Fruit fly (Drosophila melanogaster) whole organism, pupa: Measurements from ENCODE around the gene Vps15.
A peak's percentile ranks its signal among the peaks of the same experiment; 100 is the strongest.

Experiments
- CG10348 ChIP-seq: fragments of 200-800 bp; sonication (Bioruptor generic); IDR thresholded peaks from 2 replicates; pipeline ENCODE4 v1.3.6; 2022; ENCODE audit warnings: missing biosample characterization, missing genetic modification characterization
- CG12605 ChIP-seq: fragments of 200-800 bp; sonication (Bioruptor generic); IDR thresholded peaks from 2 replicates; pipeline ENCODE4 v1.3.6; 2022; ENCODE audit warnings: missing biosample characterization, missing genetic modification characterization
- CG13204 ChIP-seq: fragments of 200-800 bp; sonication (Bioruptor generic); optimal IDR thresholded peaks from 2 replicates; lab custom pipeline; 2018; ENCODE audit warnings: missing biosample characterization, mild to moderate bottlenecking, missing genetic modification characterization, moderate library complexity
- CG14655 ChIP-seq: fragments of 200-800 bp; sonication (Bioruptor generic); optimal IDR thresholded peaks from 3 replicates; lab custom pipeline; 2017; ENCODE audit warnings: mild to moderate bottlenecking, missing biosample characterization, missing genetic modification reagents, missing genetic modification characterization
- CG15710 ChIP-seq: fragments of 200-800 bp; sonication (Bioruptor generic); optimal IDR thresholded peaks from 2 replicates; lab custom pipeline; 2018; ENCODE audit warnings: missing biosample characterization, mild to moderate bottlenecking, missing genetic modification characterization, moderate library complexity
- CG17806 ChIP-seq: fragments of 200-800 bp; sonication (Bioruptor generic); optimal IDR thresholded peaks from 2 replicates; lab custom pipeline; 2018; ENCODE audit warnings: missing biosample characterization, mild to moderate bottlenecking, missing genetic modification characterization, moderate library complexity
- CG32121 ChIP-seq: fragments of 200-800 bp; sonication (Bioruptor generic); IDR thresholded peaks from 2 replicates; pipeline ENCODE4 v1.3.6; 2022; ENCODE audit warnings: missing biosample characterization, missing genetic modification characterization
- CG34367 ChIP-seq: fragments of 200-800 bp; sonication (Bioruptor generic); optimal IDR thresholded peaks from 2 replicates; lab custom pipeline; 2018; ENCODE audit warnings: missing biosample characterization, mild to moderate bottlenecking, missing genetic modification characterization
- CG4496 ChIP-seq: fragments of 200-800 bp; sonication (Bioruptor generic); IDR thresholded peaks from 3 replicates; pipeline ENCODE4 v1.3.6; 2022; ENCODE audit warnings: missing biosample characterization, missing genetic modification characterization
- CG8159 ChIP-seq: fragments of 200-800 bp; sonication (Bioruptor generic); optimal IDR thresholded peaks from 3 replicates; lab custom pipeline; 2018; ENCODE audit warnings: missing biosample characterization, mild to moderate bottlenecking, missing genetic modification characterization, moderate library complexity
- CG8301 ChIP-seq: fragments of 200-800 bp; sonication (Bioruptor generic); optimal IDR thresholded peaks from 2 replicates; lab custom pipeline; 2018; ENCODE audit warnings: missing biosample characterization, mild to moderate bottlenecking, missing genetic modification characterization
- CG9948 ChIP-seq: fragments of 200-800 bp; sonication (Bioruptor generic); optimal IDR thresholded peaks from 2 replicates; lab custom pipeline; 2018; ENCODE audit warnings: missing biosample characterization, mild to moderate bottlenecking, missing genetic modification characterization, moderate library complexity
- D1 ChIP-seq: fragments of 200-800 bp; sonication (Bioruptor generic); optimal IDR thresholded peaks from 2 replicates; lab custom pipeline; 2018; ENCODE audit warnings: missing biosample characterization, mild to moderate bottlenecking, missing genetic modification characterization, moderate library complexity
- EcR ChIP-seq: fragments of 200-800 bp; sonication (Bioruptor generic); optimal IDR thresholded peaks from 3 replicates; lab custom pipeline; 2019; ENCODE audit warnings: missing biosample characterization, missing genetic modification characterization, mild to moderate bottlenecking, moderate library complexity, missing genetic modification reagents
- Ets98B ChIP-seq: fragments of 200-800 bp; sonication (Bioruptor generic); IDR thresholded peaks from 2 replicates; pipeline ENCODE4 v1.3.6; 2022; ENCODE audit warnings: missing biosample characterization, missing genetic modification characterization
- Pif1A ChIP-seq: fragments of 200-800 bp; sonication (Bioruptor generic); optimal IDR thresholded peaks from 3 replicates; lab custom pipeline; 2016; ENCODE audit warnings: missing biosample characterization, missing genetic modification characterization
- Pif1B ChIP-seq: fragments of 200-800 bp; sonication (Bioruptor generic); optimal IDR thresholded peaks from 3 replicates; lab custom pipeline; 2016; ENCODE audit warnings: missing biosample characterization, missing genetic modification characterization
- Snoo ChIP-seq: fragments of 200-800 bp; sonication (Bioruptor generic); optimal IDR thresholded peaks from 3 replicates; lab custom pipeline; 2017; ENCODE audit warnings: missing biosample characterization, mild to moderate bottlenecking, missing genetic modification characterization, inconsistent platforms
- fd96Ca ChIP-seq: fragments of 200-800 bp; sonication (Bioruptor generic); IDR thresholded peaks from 3 replicates; pipeline ENCODE4 v1.3.6; 2022; ENCODE audit warnings: missing biosample characterization, missing genetic modification characterization
- gl ChIP-seq: fragments of 200-800 bp; sonication (Bioruptor generic); optimal IDR thresholded peaks from 2 replicates; lab custom pipeline; 2018; ENCODE audit warnings: missing biosample characterization, mild to moderate bottlenecking, missing genetic modification characterization
- rn ChIP-seq: fragments of 200-800 bp; sonication (Bioruptor generic); IDR thresholded peaks from 2 replicates; pipeline ENCODE4 v1.3.6; 2022; ENCODE audit warnings: missing biosample characterization, missing genetic modification characterization

The Vps15 gene

dm6 chr3R:9237268-9238091, 8.2 kb downstream of the Vps15 start, which contains the start of gene pum:
pum (minus strand) TSS chr3R:9237682.
- TF ChIP-seq CG8159 (peak; percentile 37), fd96Ca (GFP tag; lab: Robert Waterston, UW) (no peak), Pif1B (peak; percentile 21), CG4496 (GFP tag; lab: Robert Waterston, UW) (no peak; the same call in 2 of the 3 replicates), CG12605 (GFP tag; lab: Robert Waterston, UW) (peak; percentile 27; the same call in 1 of the 2 replicates), EcR (GFP tag; lab: Kevin White, UChicago) (peak; percentile 2), Ets98B (no peak; the same call in 1 of the 2 replicates), CG14655 (GFP tag; lab: Kevin White, UChicago) (peak; percentile 44), CG15710 (tag; lab: Kevin White, UChicago) (peak; percentile 11), CG32121 (GFP tag; lab: Robert Waterston, UW) (peak; percentile 28; the same call in 1 of the 2 replicates), CG17806 (tag; lab: Kevin White, UChicago) (no peak), gl (tag; lab: Kevin White, UChicago) (peak; percentile 59), CG34367 (peak; percentile 12), Pif1A (peak; percentile 38), CG10348 (GFP tag; lab: Robert Waterston, UW) (no peak), D1 (tag; lab: Kevin White, UChicago) (peak; percentile 56), CG13204 (GFP tag; lab: Kevin White, UChicago) (peak; percentile 52), CG8301 (peak; percentile 26), CG9948 (tag; lab: Kevin White, UChicago) (peak; percentile 29), Snoo (tag; lab: Kevin White, UChicago) (no peak), rn (GFP tag; lab: Robert Waterston, UW) (no peak)

- TF ChIP-seq Pif1A = peak; percentile 39
- TF ChIP-seq CG17806 (tag; lab: Kevin White, UChicago) = no peak
- no peak for TF ChIP-seq CG14655 (GFP tag; lab: Kevin White, UChicago)
- TF ChIP-seq CG9948 (tag; lab: Kevin White, UChicago) = no peak
- TF ChIP-seq Snoo (tag; lab: Kevin White, UChicago) = peak; percentile 26
- no peak for TF ChIP-seq gl (tag; lab: Kevin White, UChicago)
- peak; percentile 72 for TF ChIP-seq CG4496 (GFP tag; lab: Robert Waterston, UW)
- peak; percentile 24; the same call in 1 of the 3 replicates for TF ChIP-seq fd96Ca (GFP tag; lab: Robert Waterston, UW)
- no peak for TF ChIP-seq CG8159
- no peak for TF ChIP-seq CG8301
- no peak for TF ChIP-seq rn (GFP tag; lab: Robert Waterston, UW)
- TF ChIP-seq CG13204 (GFP tag; lab: Kevin White, UChicago) = no peak
- peak; percentile 29 for TF ChIP-seq Pif1B
- TF ChIP-seq CG15710 (tag; lab: Kevin White, UChicago) = no peak
- TF ChIP-seq Ets98B = peak; percentile 43; the same call in 1 of the 2 replicates
- TF ChIP-seq CG10348 (GFP tag; lab: Robert Waterston, UW) = no peak
- no peak for TF ChIP-seq D1 (tag; lab: Kevin White, UChicago)
- TF ChIP-seq CG34367 = no peak
- no peak for TF ChIP-seq CG32121 (GFP tag; lab: Robert Waterston, UW)
- TF ChIP-seq CG12605 (GFP tag; lab: Robert Waterston, UW) = peak; percentile 41
- TF ChIP-seq EcR (GFP tag; lab: Kevin White, UChicago) = peak; percentile 49
Observed at dm6 chr3R:9236883-9237267, 8.8 kb downstream of the Vps15 start.

dm6 chr3R:9236070-9236492, 9.6 kb downstream of the Vps15 start:
- TF ChIP-seq CG13204 (GFP tag; lab: Kevin White, UChicago) = peak; percentile 15
- no peak for TF ChIP-seq EcR (GFP tag; lab: Kevin White, UChicago)
- peak; percentile 3 for TF ChIP-seq CG34367
- TF ChIP-seq Ets98B = 0 out of 2 replicates have a peak, but pooled peaks have one; percentile 8
- TF ChIP-seq CG8301 = no peak
- no peak for TF ChIP-seq Snoo (tag; lab: Kevin White, UChicago)
- no peak for TF ChIP-seq CG15710 (tag; lab: Kevin White, UChicago)

dm6 chr3R:9234756-9235255, 10.9 kb downstream of the Vps15 start:
- TF ChIP-seq CG10348 (GFP tag; lab: Robert Waterston, UW) (no peak), Pif1B (peak; percentile 0), Pif1A (no peak), Ets98B (no peak), CG8301 (no peak), fd96Ca (GFP tag; lab: Robert Waterston, UW) (no peak), CG4496 (GFP tag; lab: Robert Waterston, UW) (no peak), CG13204 (GFP tag; lab: Kevin White, UChicago) (no peak)

- TF ChIP-seq CG34367 = no peak
- no peak for TF ChIP-seq Snoo (tag; lab: Kevin White, UChicago)
- no peak for TF ChIP-seq CG32121 (GFP tag; lab: Robert Waterston, UW)
- no peak for TF ChIP-seq Ets98B
- no peak for TF ChIP-seq Pif1B
- no peak for TF ChIP-seq CG15710 (tag; lab: Kevin White, UChicago)
- TF ChIP-seq gl (tag; lab: Kevin White, UChicago) = no peak
- no peak for TF ChIP-seq CG9948 (tag; lab: Kevin White, UChicago)
- no peak for TF ChIP-seq rn (GFP tag; lab: Robert Waterston, UW)
- no peak for TF ChIP-seq CG10348 (GFP tag; lab: Robert Waterston, UW)
- no peak for TF ChIP-seq CG13204 (GFP tag; lab: Kevin White, UChicago)
- no peak for TF ChIP-seq CG17806 (tag; lab: Kevin White, UChicago)
- TF ChIP-seq CG12605 (GFP tag; lab: Robert Waterston, UW) = no peak
- no peak for TF ChIP-seq Pif1A
- no peak for TF ChIP-seq CG14655 (GFP tag; lab: Kevin White, UChicago)
- no peak for TF ChIP-seq CG8159
- TF ChIP-seq CG4496 (GFP tag; lab: Robert Waterston, UW) = no peak
- TF ChIP-seq fd96Ca (GFP tag; lab: Robert Waterston, UW) = no peak
- no peak for TF ChIP-seq D1 (tag; lab: Kevin White, UChicago)
Observed at dm6 chr3R:9233763-9234162, 11.9 kb downstream of the Vps15 start.
